Worm (Caenorhabditis elegans): ENCODE results near the gene cin-4.

The cin-4 gene

ce11 chrII:7001405-7001804, 36.7 kb upstream of the cin-4 start (continued):
- TF ChIP-seq dmd-8 (GFP tag; IDR thresholded peaks at IDR 0.05) (peak; percentile 98), mxl-2 (GFP tag; conservative IDR thresholded peaks at IDR 0.05) (peak; percentile 75; the same call in 1 of the 2 replicates), rbr-2 (tag; optimal IDR thresholded peaks at IDR 0.05) (peak; percentile 42), ceh-44 (GFP tag; IDR thresholded peaks at IDR 0.05) (peak; percentile 95), nhr-48 (tag; optimal IDR thresholded peaks at IDR 0.05) (peak; percentile 10), ctbp-1 (GFP tag; IDR thresholded peaks at IDR 0.05) (peak; percentile 88), lim-7 (GFP tag; IDR thresholded peaks at IDR 0.05) (peak; percentile 98), ceh-20 (GFP tag; IDR thresholded peaks at IDR 0.05) (peak; percentile 40; the same call in 1 of the 2 replicates), arid-1 (GFP tag; conservative IDR thresholded peaks at IDR 0.05) (peak; percentile 90), nhr-41 (GFP tag; IDR thresholded peaks at IDR 0.05) (peak; percentile 88; the same call in 1 of the 2 replicates), hmg-1.1 (GFP tag; IDR thresholded peaks at IDR 0.05) (peak; percentile 72), daf-16 (GFP tag; optimal IDR thresholded peaks at IDR 0.05) (peak in 1 of 2 experiments; percentile 61), daf-16 (tag; optimal IDR thresholded peaks at IDR 0.05) (peak; percentile 24), lin-1 (GFP tag; IDR thresholded peaks at IDR 0.05) (peak; percentile 89), egl-43 (GFP tag; IDR thresholded peaks at IDR 0.05) (peak; percentile 97), mes-2 (tag; optimal IDR thresholded peaks at IDR 0.05; ENCODE audit: poor library complexity, severe bottlenecking) (peak; percentile 49), aha-1 (tag) (peak; percentile 29), madf-5 (GFP tag; IDR thresholded peaks at IDR 0.05) (peak; percentile 92 to 96; a peak in 3 of 4 replicates), madf-9 (GFP tag; conservative IDR thresholded peaks at IDR 0.05) (peak; percentile 86), hlh-11 (tag; optimal IDR thresholded peaks at IDR 0.05) (peak; percentile 30), set-16 (GFP tag; IDR thresholded peaks at IDR 0.05) (peak; percentile 53; the same call in 1 of the 2 replicates), dmd-9 (GFP tag; IDR thresholded peaks at IDR 0.05) (peak; percentile 87), php-3 (GFP tag; IDR thresholded peaks at IDR 0.05) (peak; percentile 70), T26A8.4 (GFP tag; IDR thresholded peaks at IDR 0.05) (peak; percentile 74), dmd-6 (GFP tag; IDR thresholded peaks at IDR 0.05) (peak; percentile 62), saeg-2 (GFP tag; IDR thresholded peaks at IDR 0.05) (peak; percentile 78; the same call in 1 of the 2 replicates), hif-1 (tag; optimal IDR thresholded peaks at IDR 0.05) (peak in 1 of 2 experiments; percentile 14), Y48G9A.11 (GFP tag; IDR thresholded peaks at IDR 0.05) (peak; percentile 89), lin-29 (GFP tag; IDR thresholded peaks at IDR 0.05) (0 out of 2 replicates have a peak, but pooled peaks have one; percentile 45)

- TF ChIP-seq nhr-237 (tag; optimal IDR thresholded peaks at IDR 0.05) (no peak), lin-13 (GFP tag; optimal IDR thresholded peaks at IDR 0.05) (peak; percentile 51), unc-39 (tag; optimal IDR thresholded peaks at IDR 0.05) (no peak), F49E8.2 (tag; optimal IDR thresholded peaks at IDR 0.05; ENCODE audit: borderline replicate concordance) (peak; percentile 20), madf-9 (GFP tag; conservative IDR thresholded peaks at IDR 0.05) (peak; percentile 81), zag-1 (tag; optimal IDR thresholded peaks at IDR 0.05) (no peak), nhr-6 (tag; optimal IDR thresholded peaks at IDR 0.05) (no peak), daf-8 (GFP tag; IDR thresholded peaks at IDR 0.05) (no peak), mes-2 (tag; optimal IDR thresholded peaks at IDR 0.05; ENCODE audit: poor library complexity, severe bottlenecking) (peak; percentile 25), lin-38 (GFP tag; IDR thresholded peaks at IDR 0.05) (peak; percentile 72), pha-4 (GFP tag; IDR thresholded peaks at IDR 0.05) (peak; percentile 86), pha-4 (tag; optimal IDR thresholded peaks at IDR 0.05) (no peak), madf-5 (GFP tag; IDR thresholded peaks at IDR 0.05) (0 out of 4 replicates have a peak, but pooled peaks of 1 of the 2 experiments have one; percentile 82), rbr-2 (tag; optimal IDR thresholded peaks at IDR 0.05) (peak; percentile 37), lsy-2 (tag; optimal IDR thresholded peaks at IDR 0.05) (peak in 1 of 2 experiments; percentile 25), hlh-30 (tag; optimal IDR thresholded peaks at IDR 0.05; ENCODE audit: insufficient read depth) (peak; percentile 30), mep-1 (tag; optimal IDR thresholded peaks at IDR 0.05) (peak; percentile 50), nhr-111 (GFP tag; optimal IDR thresholded peaks at IDR 0.05) (peak; percentile 16), egl-43 (GFP tag; IDR thresholded peaks at IDR 0.05) (peak; percentile 83), nhr-48 (tag; optimal IDR thresholded peaks at IDR 0.05) (peak; percentile 58), dmd-9 (GFP tag; IDR thresholded peaks at IDR 0.05) (0 out of 2 replicates have a peak, but pooled peaks have one; percentile 60), T26A8.4 (GFP tag; IDR thresholded peaks at IDR 0.05) (peak; percentile 75), snpc-1.2 (GFP tag; IDR thresholded peaks at IDR 0.05) (peak; percentile 64; the same call in 1 of the 2 replicates), arid-1 (GFP tag; conservative IDR thresholded peaks at IDR 0.05) (peak; percentile 41; the same call in 1 of the 2 replicates), F44E2.7 (GFP tag; IDR thresholded peaks at IDR 0.05) (0 out of 2 replicates have a peak, but pooled peaks have one; percentile 49), sdz-12 (GFP tag; optimal IDR thresholded peaks at IDR 0.05) (no peak), lir-3 (tag; optimal IDR thresholded peaks at IDR 0.05) (peak; percentile 53), Y5F2A.4 (GFP tag; optimal IDR thresholded peaks at IDR 0.05) (peak; percentile 60)
These were observed 35.1 kb upstream of the cin-4 start for ce11 chrII:7002956-7003357.

All from whole organism, L4 larva.